Worm (Caenorhabditis elegans) whole organism, young adult: ENCODE results near the gene C56G2.15.

Experiments
- F52B5.7 ChIP-seq: sonication (generic microtip); optimal IDR thresholded peaks from 2 replicates; lab custom pipeline; 2016; ENCODE audit warnings: mild to moderate bottlenecking, missing genetic modification characterization, missing compliant biosample characterization
- K11D2.4 ChIP-seq: fragments of 200-800 bp; sonication (Bioruptor generic); IDR thresholded peaks from 2 replicates; pipeline ENCODE4 v1.3.6; 2022; ENCODE audit warnings: missing genetic modification reagents, missing genetic modification characterization, missing compliant biosample characterization
- Y53F4B.3 ChIP-seq: fragments of 200-800 bp; sonication (Bioruptor generic); IDR thresholded peaks from 2 replicates; pipeline ENCODE4 v1.3.6; 2022; ENCODE audit warnings: missing genetic modification reagents, missing genetic modification characterization, missing compliant biosample characterization
- akir-1 ChIP-seq: fragments of 200-800 bp; sonication (Bioruptor generic); optimal IDR thresholded peaks from 2 replicates; lab custom pipeline; 2018; ENCODE audit warnings: mild to moderate bottlenecking, missing genetic modification characterization, moderate library complexity, missing compliant biosample characterization
- athp-1 ChIP-seq: sonication (generic microtip); optimal IDR thresholded peaks from 2 replicates; lab custom pipeline; 2017; ENCODE audit warnings: mild to moderate bottlenecking, missing genetic modification characterization, missing compliant biosample characterization
- ceh-27 ChIP-seq: fragments of 200-800 bp; sonication (Bioruptor generic); optimal IDR thresholded peaks from 2 replicates; lab custom pipeline; 2018; ENCODE audit warnings: mild to moderate bottlenecking, missing genetic modification characterization, moderate library complexity, missing compliant biosample characterization
- ceh-40 ChIP-seq: fragments of 200-800 bp; sonication (Bioruptor generic); IDR thresholded peaks from 2 replicates; pipeline ENCODE4 v1.3.6; 2022; ENCODE audit warnings: missing genetic modification characterization, missing compliant biosample characterization
- ets-4 ChIP-seq: fragments of 200-800 bp; sonication (Bioruptor generic); optimal IDR thresholded peaks from 2 replicates; lab custom pipeline; 2018; ENCODE audit warnings: mild to moderate bottlenecking, missing genetic modification characterization, missing compliant biosample characterization
- madf-3 ChIP-seq: fragments of 200-800 bp; sonication (Bioruptor generic); IDR thresholded peaks from 2 replicates; pipeline ENCODE4 v1.3.6; 2022; ENCODE audit warnings: missing genetic modification reagents, missing genetic modification characterization, missing compliant biosample characterization
- ztf-26 ChIP-seq: sonication (generic microtip); optimal IDR thresholded peaks from 2 replicates; lab custom pipeline; 2017; ENCODE audit warnings: missing genetic modification characterization, missing compliant biosample characterization

DNA sequence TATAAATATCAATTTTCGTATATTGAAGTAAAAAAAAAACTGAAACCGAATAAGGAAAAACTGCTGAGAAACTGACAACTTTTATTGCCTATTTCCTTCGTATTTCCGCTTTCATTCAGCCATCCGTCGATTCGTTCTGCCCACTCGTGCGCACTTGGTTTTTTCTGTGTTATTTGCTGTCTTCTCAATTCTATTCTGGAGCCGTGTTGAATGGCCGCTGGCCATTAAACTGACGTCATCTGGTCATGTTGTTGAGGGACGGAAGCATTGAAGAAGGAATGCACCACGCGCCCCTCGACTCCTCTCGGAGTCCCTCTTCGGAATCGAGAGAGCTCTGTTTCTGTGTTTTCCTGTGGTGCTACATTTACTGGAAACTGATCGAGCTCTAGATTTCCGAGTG lies 19.1 kb downstream of the C56G2.15 start:
- TF ChIP-seq athp-1 (no peak), ztf-26 (tag; lab: Kevin White, UChicago) (no peak), Y53F4B.3 (GFP tag; lab: Robert Waterston, UW) (no peak), F52B5.7 (no peak), K11D2.4 (GFP tag; lab: Robert Waterston, UW) (no peak), ceh-27 (GFP tag; lab: Kevin White, UChicago) (peak; percentile 57), ceh-40 (GFP tag; lab: Robert Waterston, UW) (no peak), madf-3 (no peak), ets-4 (GFP tag; lab: Kevin White, UChicago) (no peak), akir-1 (no peak)
